Fruit fly (Drosophila melanogaster): ENCODE data around the gene CG42831.

Gene CG42831

dm6 chr3L:10847790-10848492 lies 33.3 kb downstream of the CG42831 start:
- TF ChIP-seq bab1 (GFP tag; optimal IDR thresholded peaks at IDR 0.05): no peak
- TF ChIP-seq pad (GFP tag; optimal IDR thresholded peaks at IDR 0.05): no peak
- TF ChIP-seq cic (GFP tag; optimal IDR thresholded peaks at IDR 0.05): no peak
- no peak for TF ChIP-seq kay (GFP tag; ENCODE audit: borderline replicate concordance)
- no peak for TF ChIP-seq tj (GFP tag; optimal IDR thresholded peaks at IDR 0.05)
- no peak for TF ChIP-seq Crg-1 (GFP tag; optimal IDR thresholded peaks at IDR 0.05)
- no peak for TF ChIP-seq CG7101 (tag; optimal IDR thresholded peaks at IDR 0.05)
- TF ChIP-seq Mnt (GFP tag; optimal IDR thresholded peaks at IDR 0.05): no peak
- TF ChIP-seq ovo (GFP tag; optimal IDR thresholded peaks at IDR 0.05): no peak
- no peak for TF ChIP-seq CG33017 (tag; optimal IDR thresholded peaks at IDR 0.05)
- TF ChIP-seq CG7045 (GFP tag; optimal IDR thresholded peaks at IDR 0.05): no peak
- no peak for TF ChIP-seq CG11617 (GFP tag; optimal IDR thresholded peaks at IDR 0.05)
- no peak for TF ChIP-seq cnc (optimal IDR thresholded peaks at IDR 0.05)
- no peak for TF ChIP-seq toe (GFP tag; optimal IDR thresholded peaks at IDR 0.05)
- no peak for TF ChIP-seq CG5204 (GFP tag; optimal IDR thresholded peaks at IDR 0.05)
- TF ChIP-seq CG14711 (tag; optimal IDR thresholded peaks at IDR 0.05): no peak
- no peak for TF ChIP-seq CG12768 (GFP tag; optimal IDR thresholded peaks at IDR 0.05)
- no peak for TF ChIP-seq Clk (GFP tag; optimal IDR thresholded peaks at IDR 0.05)

- TF ChIP-seq tj (GFP tag; optimal IDR thresholded peaks at IDR 0.05) (peak; percentile 1), cnc (optimal IDR thresholded peaks at IDR 0.05) (no peak)
These were observed 34.2 kb downstream of the CG42831 start for dm6 chr3L:10848712-10849377.

dm6 chr3L:10849620-10850302 lies 35.1 kb downstream of the CG42831 start:
- TF ChIP-seq tj (GFP tag; optimal IDR thresholded peaks at IDR 0.05) (no peak), CG12768 (GFP tag; optimal IDR thresholded peaks at IDR 0.05) (no peak), bab1 (GFP tag; optimal IDR thresholded peaks at IDR 0.05) (no peak), Mnt (GFP tag; optimal IDR thresholded peaks at IDR 0.05) (no peak), CG5204 (GFP tag; optimal IDR thresholded peaks at IDR 0.05) (no peak), cnc (optimal IDR thresholded peaks at IDR 0.05) (no peak), CG33017 (tag; optimal IDR thresholded peaks at IDR 0.05) (no peak), CG7045 (GFP tag; optimal IDR thresholded peaks at IDR 0.05) (no peak), pad (GFP tag; optimal IDR thresholded peaks at IDR 0.05) (no peak), kay (GFP tag; ENCODE audit: borderline replicate concordance) (no peak), Clk (GFP tag; optimal IDR thresholded peaks at IDR 0.05) (no peak), Crg-1 (GFP tag; optimal IDR thresholded peaks at IDR 0.05) (no peak), cic (GFP tag; optimal IDR thresholded peaks at IDR 0.05) (no peak), CG7101 (tag; optimal IDR thresholded peaks at IDR 0.05) (no peak), CG1620 (GFP tag; optimal IDR thresholded peaks at IDR 0.05) (no peak)

- TF ChIP-seq bab1 (GFP tag; optimal IDR thresholded peaks at IDR 0.05) (no peak), cnc (optimal IDR thresholded peaks at IDR 0.05) (no peak), tj (GFP tag; optimal IDR thresholded peaks at IDR 0.05) (no peak), CG11617 (GFP tag; optimal IDR thresholded peaks at IDR 0.05) (no peak), kay (GFP tag; ENCODE audit: borderline replicate concordance) (no peak), Crg-1 (GFP tag; optimal IDR thresholded peaks at IDR 0.05) (no peak), toe (GFP tag; optimal IDR thresholded peaks at IDR 0.05) (no peak), ovo (GFP tag; optimal IDR thresholded peaks at IDR 0.05) (no peak), CG5204 (GFP tag; optimal IDR thresholded peaks at IDR 0.05) (no peak)
These were observed 36.6 kb downstream of the CG42831 start for dm6 chr3L:10851107-10851762.

dm6 chr3L:10851853-10852346 lies 37.3 kb downstream of the CG42831 start:
- TF ChIP-seq CG5204 (GFP tag; optimal IDR thresholded peaks at IDR 0.05) (peak; percentile 20), Mnt (GFP tag; optimal IDR thresholded peaks at IDR 0.05) (no peak)

dm6 chr3L:10852347-10853130 lies 37.9 kb downstream of the CG42831 start:
- no peak for TF ChIP-seq Hr96 (GFP tag; optimal IDR thresholded peaks at IDR 0.05)
- no peak for TF ChIP-seq bab1 (GFP tag; optimal IDR thresholded peaks at IDR 0.05)
- TF ChIP-seq kay (GFP tag; ENCODE audit: borderline replicate concordance): no peak
- TF ChIP-seq Clk (GFP tag; optimal IDR thresholded peaks at IDR 0.05): no peak
- TF ChIP-seq CG1620 (GFP tag; optimal IDR thresholded peaks at IDR 0.05): no peak
- TF ChIP-seq CG14711 (tag; optimal IDR thresholded peaks at IDR 0.05): no peak
- no peak for TF ChIP-seq pad (GFP tag; optimal IDR thresholded peaks at IDR 0.05)
- no peak for TF ChIP-seq cic (GFP tag; optimal IDR thresholded peaks at IDR 0.05)
- TF ChIP-seq tj (GFP tag; optimal IDR thresholded peaks at IDR 0.05): peak; percentile 49
- no peak for TF ChIP-seq Crg-1 (GFP tag; optimal IDR thresholded peaks at IDR 0.05)
- TF ChIP-seq CG33017 (tag; optimal IDR thresholded peaks at IDR 0.05): no peak
- TF ChIP-seq CG11617 (GFP tag; optimal IDR thresholded peaks at IDR 0.05): peak; percentile 32
- no peak for TF ChIP-seq CG5204 (GFP tag; optimal IDR thresholded peaks at IDR 0.05)
- peak; percentile 42 for TF ChIP-seq toe (GFP tag; optimal IDR thresholded peaks at IDR 0.05)
- TF ChIP-seq CG12768 (GFP tag; optimal IDR thresholded peaks at IDR 0.05): peak; percentile 64
- no peak for TF ChIP-seq ovo (GFP tag; optimal IDR thresholded peaks at IDR 0.05)
- no peak for TF ChIP-seq CG7101 (tag; optimal IDR thresholded peaks at IDR 0.05)
- peak; percentile 18 for TF ChIP-seq CG7045 (GFP tag; optimal IDR thresholded peaks at IDR 0.05)
- no peak for TF ChIP-seq Mnt (GFP tag; optimal IDR thresholded peaks at IDR 0.05)
- no peak for TF ChIP-seq cnc (optimal IDR thresholded peaks at IDR 0.05)

Data from whole organism, adult.